Worm (Caenorhabditis elegans) whole organism, L1 larva: ENCODE data around the gene glb-13.

Experiments
- Y116A8C.19 ChIP-seq: sonication (generic microtip); optimal IDR thresholded peaks from 2 replicates; lab custom pipeline; 2016; ENCODE audit warnings: missing compliant biosample characterization, missing genetic modification characterization, borderline replicate concordance
- aly-2 ChIP-seq: fragments of 150-350 bp; optimal IDR thresholded peaks from 2 replicates; lab custom pipeline; 2014; ENCODE audit warnings: missing biosample characterization, missing genetic modification characterization
- ceh-63 ChIP-seq: fragments of 200-800 bp; sonication (Bioruptor generic); optimal IDR thresholded peaks from 2 replicates; lab custom pipeline; 2018; ENCODE audit warnings: mild to moderate bottlenecking, missing genetic modification characterization, missing compliant biosample characterization
- ceh-82 ChIP-seq, 3 experiments: fragments of 150-350 bp in 1 of 3; sonication (generic microtip) in 2 of 3; optimal IDR thresholded peaks; 2 replicates each; lab custom pipeline; 2014 to 2017; ENCODE audit warnings: missing biosample characterization in 3 of 3, missing genetic modification characterization in 3 of 3
- ceh-90 ChIP-seq: sonication (generic microtip); optimal IDR thresholded peaks from 2 replicates; lab custom pipeline; 2016; ENCODE audit warnings: missing genetic modification characterization, missing compliant biosample characterization
- dpl-1 ChIP-seq, 3 experiments: fragments of 150-350 bp in 2 of 3; sonication (generic microtip) in 1 of 3; optimal IDR thresholded peaks; 2 replicates each; lab custom pipeline; 2014 to 2017; ENCODE audit warnings: missing biosample characterization in 3 of 3, missing genetic modification characterization in 3 of 3, missing genetic modification reagents in 3 of 3
- dsc-1 ChIP-seq: sonication (generic microtip); optimal IDR thresholded peaks from 2 replicates; lab custom pipeline; 2016; ENCODE audit warnings: mild to moderate bottlenecking, missing genetic modification characterization, missing compliant biosample characterization
- elt-3 ChIP-seq, 6 experiments: fragments of 150-350 bp in 1 of 6; sonication (generic microtip); optimal IDR thresholded peaks; 2 replicates each; lab custom pipeline; 2017 to 2018; ENCODE audit warnings: missing biosample characterization in 6 of 6, missing genetic modification characterization in 6 of 6, inconsistent platforms in 1 of 6
- fkh-4 ChIP-seq: sonication (generic microtip); optimal IDR thresholded peaks from 2 replicates; lab custom pipeline; 2016; ENCODE audit warnings: missing compliant biosample characterization, missing genetic modification characterization, borderline replicate concordance
- fos-1 ChIP-seq: fragments of 150-350 bp; optimal IDR thresholded peaks from 2 replicates; lab custom pipeline; 2014; ENCODE audit warnings: missing biosample characterization, missing genetic modification characterization
- grh-1 ChIP-seq: fragments of 200-800 bp; sonication (Bioruptor generic); IDR thresholded peaks from 2 replicates; pipeline ENCODE4 v1.3.6; 2022; ENCODE audit warnings: missing genetic modification reagents, missing genetic modification characterization, missing compliant biosample characterization
- hlh-4 ChIP-seq: sonication (generic microtip); optimal IDR thresholded peaks from 2 replicates; lab custom pipeline; 2016; ENCODE audit warnings: mild to moderate bottlenecking, missing genetic modification characterization, missing compliant biosample characterization
- lin-15B ChIP-seq: fragments of 150-350 bp; sonication (generic microtip); optimal IDR thresholded peaks from 3 replicates; lab custom pipeline; 2014; ENCODE audit warnings: missing biosample characterization, missing genetic modification characterization
- lin-35 ChIP-seq, 2 experiments: fragments of 150-350 bp; optimal IDR thresholded peaks; 2 replicates each; lab custom pipeline; 2014; ENCODE audit warnings: missing biosample characterization in 2 of 2, missing genetic modification characterization in 2 of 2, missing genetic modification reagents in 2 of 2
- lsy-2 ChIP-seq, 2 experiments: fragments of 150-350 bp; optimal IDR thresholded peaks; 2 replicates each; lab custom pipeline; 2014; ENCODE audit warnings: missing biosample characterization in 2 of 2, missing genetic modification characterization in 2 of 2
- mdl-1 ChIP-seq, 2 experiments: fragments of 150-350 bp; optimal IDR thresholded peaks; 2 replicates each; lab custom pipeline; 2014 to 2017; ENCODE audit warnings: missing biosample characterization in 2 of 2, missing genetic modification characterization in 2 of 2, inconsistent platforms in 1 of 2
- mef-2 ChIP-seq: fragments of 150-350 bp; optimal IDR thresholded peaks from 2 replicates; lab custom pipeline; 2014; ENCODE audit warnings: missing biosample characterization, missing genetic modification characterization
- nhr-28 ChIP-seq: fragments of 150-350 bp; optimal IDR thresholded peaks from 2 replicates; lab custom pipeline; 2014; ENCODE audit warnings: missing biosample characterization, missing genetic modification characterization
- nhr-76 ChIP-seq: sonication (generic microtip); optimal IDR thresholded peaks from 2 replicates; lab custom pipeline; 2017; ENCODE audit warnings: missing biosample characterization, missing genetic modification characterization
- nhr-77 ChIP-seq: fragments of 150-350 bp; optimal IDR thresholded peaks from 2 replicates; lab custom pipeline; 2014; ENCODE audit warnings: missing biosample characterization, missing genetic modification characterization
- nhr-84 ChIP-seq: sonication (generic microtip); optimal IDR thresholded peaks from 2 replicates; lab custom pipeline; 2017; ENCODE audit warnings: missing biosample characterization, missing genetic modification characterization
- pag-3 ChIP-seq: sonication (generic microtip); optimal IDR thresholded peaks from 2 replicates; lab custom pipeline; 2017; ENCODE audit warnings: missing genetic modification characterization, mild to moderate bottlenecking, missing compliant biosample characterization, antibody characterized with exemption, borderline replicate concordance; ENCODE audit not compliant: insufficient read depth
- pax-3 ChIP-seq: fragments of 200-800 bp; sonication (Bioruptor generic); optimal IDR thresholded peaks from 2 replicates; lab custom pipeline; 2018; ENCODE audit warnings: mild to moderate bottlenecking, missing genetic modification characterization, moderate library complexity, missing compliant biosample characterization
- rnt-1 ChIP-seq: sonication (generic microtip); optimal IDR thresholded peaks from 2 replicates; lab custom pipeline; 2016; ENCODE audit warnings: mild to moderate bottlenecking, missing genetic modification characterization, moderate library complexity, missing compliant biosample characterization
- snpc-4 ChIP-seq: fragments of 150-350 bp; optimal IDR thresholded peaks from 2 replicates; lab custom pipeline; 2014; ENCODE audit warnings: missing biosample characterization, missing genetic modification characterization
- snu-23 ChIP-seq: sonication (generic microtip); optimal IDR thresholded peaks from 2 replicates; lab custom pipeline; 2016; ENCODE audit warnings: missing genetic modification characterization, missing compliant biosample characterization
- sox-4 ChIP-seq: sonication (generic microtip); optimal IDR thresholded peaks from 2 replicates; lab custom pipeline; 2016; ENCODE audit warnings: missing genetic modification characterization, missing compliant biosample characterization
- sup-37 ChIP-seq: fragments of 200-800 bp; sonication (Bioruptor generic); optimal IDR thresholded peaks from 2 replicates; lab custom pipeline; 2018; ENCODE audit warnings: mild to moderate bottlenecking, missing genetic modification characterization, missing compliant biosample characterization
- swsn-7 ChIP-seq: sonication (generic microtip); optimal IDR thresholded peaks from 2 replicates; lab custom pipeline; 2016; ENCODE audit warnings: missing genetic modification characterization, missing compliant biosample characterization
- tbx-2 ChIP-seq: sonication (generic microtip); optimal IDR thresholded peaks from 2 replicates; lab custom pipeline; 2016; ENCODE audit warnings: missing genetic modification characterization, missing compliant biosample characterization
- tlp-1 ChIP-seq: fragments of 150-350 bp; optimal IDR thresholded peaks from 2 replicates; lab custom pipeline; 2014; ENCODE audit warnings: missing biosample characterization, missing genetic modification characterization
- unc-130 ChIP-seq: fragments of 150-350 bp; optimal IDR thresholded peaks from 2 replicates; lab custom pipeline; 2017; ENCODE audit warnings: missing biosample characterization, missing genetic modification characterization, inconsistent platforms
- unc-62 ChIP-seq: fragments of 150-350 bp; optimal IDR thresholded peaks from 2 replicates; lab custom pipeline; 2014; ENCODE audit warnings: missing biosample characterization, missing genetic modification reagents, missing genetic modification characterization
- unc-86 ChIP-seq: sonication (generic microtip); optimal IDR thresholded peaks from 2 replicates; lab custom pipeline; 2016; ENCODE audit warnings: missing genetic modification characterization, missing compliant biosample characterization
- vab-15 ChIP-seq: sonication (generic microtip); optimal IDR thresholded peaks from 2 replicates; lab custom pipeline; 2017; ENCODE audit warnings: missing genotype, mild to moderate bottlenecking, missing genetic modification characterization, missing compliant biosample characterization
- ztf-11 ChIP-seq, 2 experiments: sonication (generic microtip); optimal IDR thresholded peaks; 2 replicates each; lab custom pipeline; 2016 to 2017; ENCODE audit warnings: missing genetic modification characterization in 2 of 2, missing biosample characterization in 1 of 2, missing compliant biosample characterization in 1 of 2

The glb-13 gene

DNA sequence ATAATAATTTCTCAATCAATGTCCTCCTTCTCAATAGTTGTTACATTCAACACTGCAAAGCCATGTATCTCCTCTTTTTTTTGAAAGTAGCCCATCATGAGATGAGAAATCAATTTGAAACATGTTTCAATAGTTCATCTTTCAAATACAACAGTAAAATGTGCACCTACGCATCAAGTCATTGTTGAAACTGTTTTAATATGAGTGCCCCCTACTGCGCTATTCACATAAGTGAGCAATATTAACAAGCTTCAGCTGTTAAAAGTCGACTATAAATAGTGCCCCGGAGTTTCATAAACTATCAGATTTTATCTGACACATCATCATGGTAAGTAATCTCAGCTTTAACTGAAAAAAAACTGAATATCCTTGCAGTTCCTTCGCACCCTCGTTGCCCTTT, 17.7 kb downstream of the glb-13 start, which contains the start of the genes nspc-15 and F19H6.6:
TSS of gene nspc-15 (plus strand) at position 301 of the 400 bp plus-strand sequence.
TSS of gene F19H6.6 (plus strand) at position 384 of the 400 bp plus-strand sequence.
- TF ChIP-seq unc-62 (GFP tag; lab: Kevin White, UChicago): no peak
- no peak for TF ChIP-seq dsc-1 (tag; lab: Kevin White, UChicago)
- no peak for TF ChIP-seq nhr-28 (tag; lab: Kevin White, UChicago)
- TF ChIP-seq snpc-4 (tag; lab: Kevin White, UChicago): no peak
- no peak for TF ChIP-seq rnt-1
- no peak for TF ChIP-seq sox-4
- TF ChIP-seq nhr-76: no peak
- no peak for TF ChIP-seq ztf-11 (tag; optimal IDR thresholded peaks at IDR 0.05; lab: Kevin White, UChicago)
- no peak for TF ChIP-seq dpl-1 (GFP tag; optimal IDR thresholded peaks at IDR 0.05; lab: Kevin White, UChicago)
- no peak for TF ChIP-seq pax-3 (tag; lab: Kevin White, UChicago)
- TF ChIP-seq nhr-84 (tag; lab: Kevin White, UChicago): no peak
- no peak for TF ChIP-seq lin-15B (tag; lab: Kevin White, UChicago)
- TF ChIP-seq ceh-90 (tag; lab: Kevin White, UChicago): no peak
- TF ChIP-seq fkh-4 (tag; lab: Kevin White, UChicago): no peak
- no peak for TF ChIP-seq ceh-82 (tag; optimal IDR thresholded peaks at IDR 0.05; lab: Kevin White, UChicago)
- no peak for TF ChIP-seq swsn-7 (tag; lab: Kevin White, UChicago)

- TF ChIP-seq grh-1 (GFP tag; lab: Robert Waterston, UW): no peak
- no peak for TF ChIP-seq tbx-2
- no peak for TF ChIP-seq nhr-77
- no peak for TF ChIP-seq snu-23 (GFP tag; lab: Kevin White, UChicago)
- TF ChIP-seq hlh-4 (tag; lab: Kevin White, UChicago): no peak
- no peak for TF ChIP-seq lin-15B (tag; lab: Kevin White, UChicago)
- no peak for TF ChIP-seq unc-86 (tag; lab: Kevin White, UChicago)
- no peak for TF ChIP-seq vab-15 (tag; lab: Kevin White, UChicago)
- no peak for TF ChIP-seq mef-2
- TF ChIP-seq dpl-1 (GFP tag; optimal IDR thresholded peaks at IDR 0.05; lab: Kevin White, UChicago): no peak
- no peak for TF ChIP-seq aly-2
- no peak for TF ChIP-seq fos-1 (tag; lab: Kevin White, UChicago)
- no peak for TF ChIP-seq lsy-2 (tag; optimal IDR thresholded peaks at IDR 0.05; lab: Kevin White, UChicago)
- TF ChIP-seq sox-4: no peak
- TF ChIP-seq sup-37: no peak
- TF ChIP-seq mdl-1 (tag; optimal IDR thresholded peaks at IDR 0.05; lab: Kevin White, UChicago): no peak
- no peak for TF ChIP-seq elt-3 (tag; optimal IDR thresholded peaks at IDR 0.05; lab: Kevin White, UChicago)
Observed at ce11 chrX:12358957-12359356, 19.2 kb downstream of the glb-13 start, which contains the start of gene nspc-14. Gene nspc-14, minus strand, starts transcription at chrX:12359057.

DNA sequence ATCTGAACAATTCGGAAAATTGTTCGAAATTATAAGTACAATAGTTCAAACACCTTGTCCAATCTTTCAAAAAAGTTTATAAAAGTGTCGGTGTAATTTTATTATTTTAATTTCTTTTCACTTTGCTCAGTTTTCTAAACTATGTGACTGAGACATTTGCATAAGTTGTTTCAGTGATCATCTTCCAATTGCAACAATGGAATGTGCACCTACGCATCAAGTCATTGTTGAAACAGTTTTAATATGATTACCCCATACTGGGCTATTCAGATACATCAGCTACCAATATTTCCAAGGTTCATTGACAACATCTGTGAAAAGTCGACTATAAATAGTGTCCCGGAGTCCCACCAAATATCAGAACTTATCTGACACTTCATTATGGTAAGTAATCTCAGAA, 21.1 kb downstream of the glb-13 start, which contains the start of gene nspc-13:
TSS of gene nspc-13 (plus strand) at position 301 of the 400 bp plus-strand sequence.
- TF ChIP-seq mef-2: no peak
- TF ChIP-seq ceh-63 (GFP tag; lab: Kevin White, UChicago): no peak
- TF ChIP-seq pag-3 (tag; lab: Kevin White, UChicago): no peak
- no peak for TF ChIP-seq sup-37
- TF ChIP-seq elt-3 (tag; optimal IDR thresholded peaks at IDR 0.05; lab: Kevin White, UChicago): no peak
- no peak for TF ChIP-seq lin-35 (GFP tag; optimal IDR thresholded peaks at IDR 0.05; lab: Kevin White, UChicago)
- no peak for TF ChIP-seq Y116A8C.19 (tag; lab: Kevin White, UChicago)
- no peak for TF ChIP-seq nhr-77
- no peak for TF ChIP-seq unc-62 (GFP tag; lab: Kevin White, UChicago)
- TF ChIP-seq tlp-1 (tag; lab: Kevin White, UChicago): no peak

DNA sequence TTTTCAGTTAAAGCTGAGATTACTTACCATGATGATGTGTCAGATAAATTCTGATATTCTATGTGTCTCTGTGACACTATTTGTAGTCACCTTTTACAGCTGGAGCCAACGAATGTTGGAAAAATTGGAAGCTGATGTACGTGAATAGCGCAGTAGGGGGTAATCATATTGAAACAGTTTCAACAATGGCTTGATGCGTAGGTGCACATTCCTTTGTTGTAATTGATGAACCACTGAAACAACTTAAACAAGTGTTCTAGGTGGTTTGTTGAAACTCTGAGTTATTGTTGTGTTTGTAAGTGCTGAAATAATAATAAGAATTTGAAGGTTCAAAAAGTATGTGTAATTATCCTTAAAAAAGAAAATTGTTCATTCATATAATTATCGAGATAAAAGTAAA, 21.6 kb downstream of the glb-13 start, which contains the start of gene nspc-12:
TSS of gene nspc-12 (minus strand) at position 101 of the 400 bp plus-strand sequence.
- TF ChIP-seq ceh-90 (tag; lab: Kevin White, UChicago) (no peak), unc-130 (tag; lab: Kevin White, UChicago) (no peak)
